Worm (Caenorhabditis elegans) whole organism, L4/young adult: ENCODE data around the gene fbxl-5.

Experiments
- W03F9.2 ChIP-seq: fragments of 150-350 bp; optimal IDR thresholded peaks from 2 replicates; lab custom pipeline; 2014; ENCODE audit warnings: missing biosample characterization, missing genetic modification characterization
- dao-5 ChIP-seq: sonication (generic microtip); optimal IDR thresholded peaks from 2 replicates; lab custom pipeline; 2016; ENCODE audit warnings: missing genotype, missing genetic modification characterization, moderate library complexity, missing compliant biosample characterization
- him-1 ChIP-seq: sonication (generic microtip); optimal IDR thresholded peaks from 2 replicates; lab custom pipeline; 2016; ENCODE audit warnings: missing genotype, missing genetic modification reagents, missing genetic modification characterization, missing compliant biosample characterization

- TF ChIP-seq him-1 (tag; lab: Kevin White, UChicago) = no peak
- TF ChIP-seq W03F9.2 (tag; lab: Kevin White, UChicago) = no peak
- TF ChIP-seq dao-5 (tag; lab: Kevin White, UChicago) = no peak
Observed at ce11 chrV:7696842-7697241, 45.9 kb upstream of the fbxl-5 start, which contains the start of gene ZK105.3.
